Worm (Caenorhabditis elegans) whole organism, L4 larva: ENCODE measurements around the gene egl-43.
A peak's percentile ranks its signal among the peaks of the same experiment; 100 is the strongest.

Source experiments
- F10B5.3 ChIP-seq: sonication (generic microtip); optimal IDR thresholded peaks from 2 replicates; lab custom pipeline; 2016; ENCODE audit warnings: mild to moderate bottlenecking, missing genetic modification characterization, missing compliant biosample characterization
- F26F4.8 ChIP-seq: fragments of 200-800 bp; sonication (Bioruptor generic); conservative IDR thresholded peaks from 2 replicates; pipeline ENCODE4 v1.3.6; 2022; ENCODE audit warnings: missing genetic modification characterization, missing compliant biosample characterization
- Y5F2A.4 ChIP-seq: fragments of 200-800 bp; sonication (Bioruptor generic); optimal IDR thresholded peaks from 2 replicates; lab custom pipeline; 2018; ENCODE audit warnings: mild to moderate bottlenecking, missing genetic modification characterization, missing compliant biosample characterization
- ZK546.5 ChIP-seq, 2 experiments: sonication (generic microtip); optimal IDR thresholded peaks; 2 replicates each; lab custom pipeline; 2017; ENCODE audit warnings: missing biosample characterization in 2 of 2, missing genetic modification characterization in 2 of 2
- aha-1 ChIP-seq: fragments of 150-350 bp; peaks from one replicate; lab custom pipeline; 2014; ENCODE audit warnings: missing biosample characterization, missing genetic modification characterization
- ceh-32 ChIP-seq: sonication (generic microtip); optimal IDR thresholded peaks from 2 replicates; lab custom pipeline; 2016; ENCODE audit warnings: mild to moderate bottlenecking, missing genetic modification characterization, missing compliant biosample characterization; ENCODE audit not compliant: poor library complexity
- ceh-44 ChIP-seq: fragments of 200-800 bp; sonication (Bioruptor generic); IDR thresholded peaks from 2 replicates; pipeline ENCODE4 v1.3.6; 2022; ENCODE audit warnings: missing genetic modification reagents, missing genetic modification characterization, missing compliant biosample characterization
- ctbp-1 ChIP-seq: fragments of 200-800 bp; sonication (Bioruptor generic); IDR thresholded peaks from 2 replicates; pipeline ENCODE4 v1.3.6; 2022; ENCODE audit warnings: missing genetic modification reagents, missing genetic modification characterization, missing compliant biosample characterization
- daf-16 ChIP-seq, 3 experiments: sonication (generic microtip); optimal IDR thresholded peaks; 2 replicates each; lab custom pipeline; 2016 to 2017; ENCODE audit warnings: missing genetic modification characterization in 3 of 3, missing genetic modification reagents in 3 of 3, mild to moderate bottlenecking in 2 of 3, missing compliant biosample characterization in 2 of 3, missing biosample characterization in 1 of 3, moderate library complexity in 1 of 3
- dmd-6 ChIP-seq: fragments of 200-800 bp; sonication (Bioruptor generic); IDR thresholded peaks from 2 replicates; pipeline ENCODE4 v1.3.6; 2022; ENCODE audit warnings: missing genetic modification reagents, missing genetic modification characterization, missing compliant biosample characterization
- dpl-1 ChIP-seq: fragments of 150-350 bp; optimal IDR thresholded peaks from 2 replicates; lab custom pipeline; 2014; ENCODE audit warnings: missing biosample characterization, missing genetic modification reagents, missing genetic modification characterization
- duxl-1 ChIP-seq: sonication (generic microtip); optimal IDR thresholded peaks from 2 replicates; lab custom pipeline; 2016; ENCODE audit warnings: mild to moderate bottlenecking, missing genetic modification characterization, moderate library complexity, missing compliant biosample characterization; ENCODE audit not compliant: poor library complexity
- gei-8 ChIP-seq: fragments of 200-800 bp; sonication (Bioruptor generic); optimal IDR thresholded peaks from 2 replicates; lab custom pipeline; 2018; ENCODE audit warnings: mild to moderate bottlenecking, missing genetic modification characterization, missing compliant biosample characterization
- hmg-1.1 ChIP-seq: fragments of 200-800 bp; sonication (Bioruptor generic); IDR thresholded peaks from 2 replicates; pipeline ENCODE4 v1.3.6; 2022; ENCODE audit warnings: missing genetic modification reagents, missing genetic modification characterization, missing compliant biosample characterization
- jun-1 ChIP-seq: fragments of 150-350 bp; optimal IDR thresholded peaks from 2 replicates; lab custom pipeline; 2014; ENCODE audit warnings: missing biosample characterization, missing genetic modification reagents, missing genetic modification characterization
- lim-7 ChIP-seq: fragments of 200-800 bp; sonication (Bioruptor generic); IDR thresholded peaks from 2 replicates; pipeline ENCODE4 v1.3.6; 2022; ENCODE audit warnings: missing genetic modification characterization, missing compliant biosample characterization
- lin-13 ChIP-seq: fragments of 150-350 bp; optimal IDR thresholded peaks from 2 replicates; lab custom pipeline; 2014; ENCODE audit warnings: missing biosample characterization, missing genetic modification reagents, missing genetic modification characterization
- lin-15B ChIP-seq: fragments of 150-350 bp; sonication (generic microtip); optimal IDR thresholded peaks from 3 replicates; lab custom pipeline; 2014; ENCODE audit warnings: missing biosample characterization, missing genetic modification characterization
- lin-38 ChIP-seq: fragments of 200-800 bp; sonication (Bioruptor generic); IDR thresholded peaks from 2 replicates; pipeline ENCODE4 v1.3.6; 2022; ENCODE audit warnings: missing genetic modification reagents, missing genetic modification characterization, missing compliant biosample characterization
- lir-3 ChIP-seq: sonication (generic microtip); optimal IDR thresholded peaks from 2 replicates; lab custom pipeline; 2016; ENCODE audit warnings: mild to moderate bottlenecking, missing genetic modification characterization, missing compliant biosample characterization
- mdt-29 ChIP-seq: fragments of 200-800 bp; sonication (Bioruptor generic); IDR thresholded peaks from 2 replicates; pipeline ENCODE4 v1.3.6; 2022; ENCODE audit warnings: missing genetic modification reagents, missing genetic modification characterization, missing compliant biosample characterization
- mes-2 ChIP-seq: sonication (generic microtip); optimal IDR thresholded peaks from 2 replicates; lab custom pipeline; 2016; ENCODE audit warnings: missing genotype, mild to moderate bottlenecking, missing genetic modification characterization, missing compliant biosample characterization; ENCODE audit not compliant: poor library complexity, severe bottlenecking
- mxl-2 ChIP-seq: fragments of 200-800 bp; sonication (Bioruptor generic); conservative IDR thresholded peaks from 2 replicates; pipeline ENCODE4 v1.3.6; 2022; ENCODE audit warnings: missing genetic modification reagents, missing genetic modification characterization, missing compliant biosample characterization
- nhr-237 ChIP-seq: sonication (generic microtip); optimal IDR thresholded peaks from 2 replicates; lab custom pipeline; 2017; ENCODE audit warnings: missing biosample characterization, missing genetic modification characterization
- nhr-76 ChIP-seq: fragments of 150-350 bp; optimal IDR thresholded peaks from 2 replicates; lab custom pipeline; 2014; ENCODE audit warnings: missing biosample characterization, missing genetic modification characterization
- pqm-1 ChIP-seq: sonication (generic microtip); optimal IDR thresholded peaks from 2 replicates; lab custom pipeline; 2017; ENCODE audit warnings: missing biosample characterization, missing genetic modification characterization
- sdz-12 ChIP-seq: fragments of 200-800 bp; sonication (Bioruptor generic); optimal IDR thresholded peaks from 2 replicates; lab custom pipeline; 2018; ENCODE audit warnings: mild to moderate bottlenecking, missing genetic modification characterization, missing compliant biosample characterization
- set-16 ChIP-seq: fragments of 200-800 bp; sonication (Bioruptor generic); IDR thresholded peaks from 2 replicates; pipeline ENCODE4 v1.3.6; 2022; ENCODE audit warnings: missing genetic modification reagents, missing genetic modification characterization, missing compliant biosample characterization
- skn-1 ChIP-seq: fragments of 150-350 bp; optimal IDR thresholded peaks from 2 replicates; lab custom pipeline; 2014; ENCODE audit warnings: missing biosample characterization, missing genetic modification characterization
- tag-97 ChIP-seq: fragments of 200-800 bp; sonication (Bioruptor generic); IDR thresholded peaks from 2 replicates; pipeline ENCODE4 v1.3.6; 2022; ENCODE audit warnings: missing genetic modification characterization, missing compliant biosample characterization
- unc-130 ChIP-seq: sonication (generic microtip); optimal IDR thresholded peaks from 2 replicates; lab custom pipeline; 2016; ENCODE audit warnings: missing genetic modification reagents, missing genetic modification characterization, missing compliant biosample characterization
- unc-62 ChIP-seq, 3 experiments: fragments of 150-350 bp in 1 of 3; sonication (generic microtip); optimal IDR thresholded peaks in 2 of 3; peaks in 1 of 3; 1 replicate in 1 of 3; 2 replicates in 2 of 3; lab custom pipeline; 2014 to 2017; ENCODE audit warnings: missing biosample characterization in 3 of 3, missing genetic modification characterization in 3 of 3, missing genetic modification reagents in 3 of 3, missing genotype in 1 of 3
- vab-7 ChIP-seq: fragments of 200-800 bp; sonication (Bioruptor generic); IDR thresholded peaks from 2 replicates; pipeline ENCODE4 v1.3.6; 2022; ENCODE audit warnings: missing genetic modification reagents, missing genetic modification characterization, missing compliant biosample characterization

egl-43 gene

ce11 chrII:9940430-9940829 lies 14.6 kb upstream of the egl-43 start, which contains the start of gene ufd-3 (continued):
- TF ChIP-seq ctbp-1 (GFP tag; lab: Robert Waterston, UW) (0 out of 2 replicates have a peak, but pooled peaks have one; percentile 31), unc-130 (GFP tag; lab: Kevin White, UChicago) (peak; percentile 91), aha-1 (tag; lab: Kevin White, UChicago) (peak; percentile 98), gei-8 (GFP tag; lab: Kevin White, UChicago) (no peak)

- no peak for TF ChIP-seq ceh-32 (tag; lab: Kevin White, UChicago)
- no peak for TF ChIP-seq daf-16 (GFP tag; optimal IDR thresholded peaks at IDR 0.05; lab: Kevin White, UChicago)
- no peak for TF ChIP-seq daf-16 (tag; optimal IDR thresholded peaks at IDR 0.05; lab: Kevin White, UChicago)
- TF ChIP-seq dmd-6 (GFP tag; lab: Robert Waterston, UW), result no peak
- TF ChIP-seq Y5F2A.4 (GFP tag; lab: Kevin White, UChicago), result no peak
- TF ChIP-seq hmg-1.1 (GFP tag; lab: Robert Waterston, UW), result no peak
- no peak for TF ChIP-seq nhr-76 (tag; lab: Kevin White, UChicago)
- peak in 1 of 2 experiments; percentile 91 for TF ChIP-seq unc-62 (GFP tag; optimal IDR thresholded peaks at IDR 0.05 in 1 of 2; lab: Kevin White, UChicago)
- no peak for TF ChIP-seq unc-62 (tag; optimal IDR thresholded peaks at IDR 0.05; lab: Kevin White, UChicago)
Observed at ce11 chrII:9943246-9943645, 11.7 kb upstream of the egl-43 start.

ce11 chrII:9943837-9944236 lies 11.1 kb upstream of the egl-43 start, which contains the start of gene flad-1:
Gene flad-1 (plus strand): TSS chrII:9944137.
- TF ChIP-seq mdt-29 (GFP tag; lab: Robert Waterston, UW), result no peak
- no peak for TF ChIP-seq vab-7 (GFP tag; lab: Robert Waterston, UW)
- TF ChIP-seq Y5F2A.4 (GFP tag; lab: Kevin White, UChicago), result no peak
- TF ChIP-seq ceh-44 (GFP tag; lab: Robert Waterston, UW), result no peak
- TF ChIP-seq skn-1, result no peak
- no peak for TF ChIP-seq dpl-1 (GFP tag; lab: Kevin White, UChicago)
- TF ChIP-seq F26F4.8 (GFP tag; lab: Robert Waterston, UW), result no peak
- TF ChIP-seq lin-15B (tag; lab: Kevin White, UChicago), result no peak
- TF ChIP-seq pqm-1 (tag; lab: Kevin White, UChicago), result no peak
- TF ChIP-seq tag-97, result no peak
- no peak for TF ChIP-seq sdz-12 (GFP tag; lab: Kevin White, UChicago)
- TF ChIP-seq mxl-2 (GFP tag; lab: Robert Waterston, UW), result no peak
- TF ChIP-seq lir-3, result no peak
- TF ChIP-seq set-16 (GFP tag; lab: Robert Waterston, UW), result no peak
- TF ChIP-seq lim-7 (GFP tag; lab: Robert Waterston, UW), result no peak
- TF ChIP-seq jun-1 (tag; lab: Kevin White, UChicago), result no peak
- no peak for TF ChIP-seq lin-13 (GFP tag; lab: Kevin White, UChicago)
- TF ChIP-seq F10B5.3 (tag; lab: Kevin White, UChicago), result no peak
- TF ChIP-seq ZK546.5 (tag; optimal IDR thresholded peaks at IDR 0.05; lab: Kevin White, UChicago), result no peak
- TF ChIP-seq duxl-1 (tag; lab: Kevin White, UChicago), result no peak
- TF ChIP-seq, all 104 proteins: peak for 0

ce11 chrII:9948662-9949061 lies 6.3 kb upstream of the egl-43 start:
- TF ChIP-seq mes-2 (tag; lab: Kevin White, UChicago) (no peak), unc-62 (GFP tag; optimal IDR thresholded peaks at IDR 0.05 in 1 of 2; lab: Kevin White, UChicago) (peak in 1 of 2 experiments; percentile 93), unc-62 (tag; optimal IDR thresholded peaks at IDR 0.05; lab: Kevin White, UChicago) (no peak), aha-1 (tag; lab: Kevin White, UChicago) (peak; percentile 9), lin-38 (no peak), vab-7 (GFP tag; lab: Robert Waterston, UW) (no peak), gei-8 (GFP tag; lab: Kevin White, UChicago) (no peak), daf-16 (GFP tag; optimal IDR thresholded peaks at IDR 0.05; lab: Kevin White, UChicago) (no peak), daf-16 (tag; optimal IDR thresholded peaks at IDR 0.05; lab: Kevin White, UChicago) (no peak), lin-15B (tag; lab: Kevin White, UChicago) (no peak), pqm-1 (tag; lab: Kevin White, UChicago) (no peak), nhr-237 (no peak)
